Fruit fly (Drosophila melanogaster) whole organism, pupa: ENCODE results near the gene Cul6.

ENCODE experiments used
- CG10348 ChIP-seq: fragments of 200-800 bp; sonication (Bioruptor generic); IDR thresholded peaks from 2 replicates; pipeline ENCODE4 v1.3.6; 2022; ENCODE audit warnings: missing biosample characterization, missing genetic modification characterization
- CG12605 ChIP-seq: fragments of 200-800 bp; sonication (Bioruptor generic); IDR thresholded peaks from 2 replicates; pipeline ENCODE4 v1.3.6; 2022; ENCODE audit warnings: missing biosample characterization, missing genetic modification characterization
- CG14655 ChIP-seq: fragments of 200-800 bp; sonication (Bioruptor generic); optimal IDR thresholded peaks from 3 replicates; lab custom pipeline; 2017; ENCODE audit warnings: mild to moderate bottlenecking, missing biosample characterization, missing genetic modification reagents, missing genetic modification characterization
- CG15710 ChIP-seq: fragments of 200-800 bp; sonication (Bioruptor generic); optimal IDR thresholded peaks from 2 replicates; lab custom pipeline; 2018; ENCODE audit warnings: missing biosample characterization, mild to moderate bottlenecking, missing genetic modification characterization, moderate library complexity
- CG17806 ChIP-seq: fragments of 200-800 bp; sonication (Bioruptor generic); optimal IDR thresholded peaks from 2 replicates; lab custom pipeline; 2018; ENCODE audit warnings: missing biosample characterization, mild to moderate bottlenecking, missing genetic modification characterization, moderate library complexity
- CG32121 ChIP-seq: fragments of 200-800 bp; sonication (Bioruptor generic); IDR thresholded peaks from 2 replicates; pipeline ENCODE4 v1.3.6; 2022; ENCODE audit warnings: missing biosample characterization, missing genetic modification characterization
- CG4496 ChIP-seq: fragments of 200-800 bp; sonication (Bioruptor generic); IDR thresholded peaks from 3 replicates; pipeline ENCODE4 v1.3.6; 2022; ENCODE audit warnings: missing biosample characterization, missing genetic modification characterization
- CG8301 ChIP-seq: fragments of 200-800 bp; sonication (Bioruptor generic); optimal IDR thresholded peaks from 2 replicates; lab custom pipeline; 2018; ENCODE audit warnings: missing biosample characterization, mild to moderate bottlenecking, missing genetic modification characterization
- EcR ChIP-seq: fragments of 200-800 bp; sonication (Bioruptor generic); optimal IDR thresholded peaks from 3 replicates; lab custom pipeline; 2019; ENCODE audit warnings: missing biosample characterization, missing genetic modification characterization, mild to moderate bottlenecking, moderate library complexity, missing genetic modification reagents
- Snoo ChIP-seq: fragments of 200-800 bp; sonication (Bioruptor generic); optimal IDR thresholded peaks from 3 replicates; lab custom pipeline; 2017; ENCODE audit warnings: missing biosample characterization, mild to moderate bottlenecking, missing genetic modification characterization, inconsistent platforms
- rn ChIP-seq: fragments of 200-800 bp; sonication (Bioruptor generic); IDR thresholded peaks from 2 replicates; pipeline ENCODE4 v1.3.6; 2022; ENCODE audit warnings: missing biosample characterization, missing genetic modification characterization

- TF ChIP-seq EcR (GFP tag; lab: Kevin White, UChicago), result peak; percentile 13
- TF ChIP-seq CG15710 (tag; lab: Kevin White, UChicago), result no peak
- peak; percentile 56; the same call in 1 of the 3 replicates for TF ChIP-seq CG4496 (GFP tag; lab: Robert Waterston, UW)
- TF ChIP-seq CG8301 (tag; lab: Kevin White, UChicago), result no peak
- TF ChIP-seq CG32121 (GFP tag; lab: Robert Waterston, UW), result no peak
- TF ChIP-seq CG17806 (tag; lab: Kevin White, UChicago), result peak; percentile 11
- TF ChIP-seq rn (GFP tag; lab: Robert Waterston, UW), result no peak
- TF ChIP-seq CG10348 (GFP tag; lab: Robert Waterston, UW), result no peak
- TF ChIP-seq CG12605 (GFP tag; lab: Robert Waterston, UW), result no peak
- TF ChIP-seq CG14655 (GFP tag; lab: Kevin White, UChicago), result no peak
- peak; percentile 58 for TF ChIP-seq Snoo (tag; lab: Kevin White, UChicago)
These were observed 10.2 kb upstream of the Cul6 start for dm6 chr3L:13021727-13022126.
